Fruit fly (Drosophila melanogaster) whole organism, wandering third instar larva: Measurements from ENCODE around the gene olf413.

Experiments
- GATAd ChIP-seq: sonication (Bioruptor generic); optimal IDR thresholded peaks from 2 replicates; lab custom pipeline; 2016; ENCODE audit warnings: missing biosample characterization, missing genetic modification characterization
- dl ChIP-seq, 2 experiments: fragments of 175-275, 200-275 bp in 1 of 2; fragments of 200-275 bp in 1 of 2; sonication (Bioruptor generic); optimal IDR thresholded peaks; lab custom pipeline; 2018; ENCODE audit warnings: mild to moderate bottlenecking in 2 of 2, missing biosample characterization in 2 of 2, missing genetic modification characterization in 2 of 2, moderate library complexity in 2 of 2; ENCODE audit not compliant: partially characterized antibody in 2 of 2, insufficient read depth in 1 of 2
- foxo ChIP-seq, 2 experiments: fragments of 200-800 bp; sonication (Bioruptor generic); optimal IDR thresholded peaks; 2 replicates in 1 of 2; 3 replicates in 1 of 2; lab custom pipeline; 2016 to 2017; ENCODE audit warnings: missing biosample characterization in 2 of 2, missing genetic modification characterization in 2 of 2
- fru ChIP-seq: fragments of 200-800 bp; sonication (Bioruptor generic); optimal IDR thresholded peaks from 3 replicates; lab custom pipeline; 2016; ENCODE audit warnings: missing biosample characterization, mild to moderate bottlenecking, missing genetic modification characterization
- sage ChIP-seq: fragments of 200-800 bp; sonication (Bioruptor generic); optimal IDR thresholded peaks from 2 replicates; lab custom pipeline; 2016; ENCODE audit warnings: missing biosample characterization, mild to moderate bottlenecking, missing genetic modification characterization
- tai ChIP-seq: sonication (Bioruptor generic); optimal IDR thresholded peaks from 2 replicates; lab custom pipeline; 2016; ENCODE audit warnings: missing biosample characterization, missing genetic modification characterization

olf413 gene

dm6 chr3L:22287994-22288766, 152.3 kb downstream of the olf413 start, which contains the start of the genes Hem and IleRS (continued):
- peak; percentile 52 for TF ChIP-seq sage (GFP tag; lab: Kevin White, UChicago)
- TF ChIP-seq tai (GFP tag; lab: Kevin White, UChicago) = no peak
- TF ChIP-seq foxo (GFP tag; optimal IDR thresholded peaks at IDR 0.05; lab: Kevin White, UChicago) = peak in 1 of 2 experiments; percentile 91
- peak; percentile 65 for TF ChIP-seq GATAd (GFP tag; lab: Kevin White, UChicago)
- peak; percentile 84 for TF ChIP-seq fru (GFP tag; lab: Kevin White, UChicago)
- no peak for TF ChIP-seq dl (GFP tag; optimal IDR thresholded peaks at IDR 0.05; lab: Kevin White, UChicago; ENCODE audit: insufficient read depth in 1 of 2, partially characterized antibody in 2 of 2)
